Fruit fly (Drosophila melanogaster): Measurements from ENCODE around the gene CG43317.

CG43317 gene

DNA sequence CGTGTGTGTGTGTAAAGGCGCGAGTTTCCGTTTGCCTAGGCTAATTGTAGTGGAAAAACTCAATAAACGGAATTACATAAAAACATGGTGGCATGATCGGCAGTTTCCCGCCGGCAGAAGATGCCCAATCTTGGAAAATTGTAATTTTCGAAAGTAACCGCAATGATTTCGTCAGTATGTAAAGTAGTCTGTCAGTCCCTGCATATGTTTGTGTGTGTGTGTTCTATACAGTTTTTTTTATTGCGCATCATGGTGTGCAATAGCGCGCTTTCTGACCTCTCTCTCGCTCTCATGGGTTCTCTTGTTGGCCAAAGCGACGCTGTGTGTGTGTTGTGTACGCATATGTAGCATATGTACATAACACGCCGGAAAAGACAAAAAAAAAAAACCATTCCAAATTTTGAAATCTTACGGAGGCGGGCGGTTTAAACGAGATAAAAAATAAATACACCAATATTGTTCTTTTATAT lies 39.9 kb downstream of the CG43317 start (continued):
- TF ChIP-seq ssp (GFP tag; IDR thresholded peaks at IDR 0.05) (no peak), Dref (GFP tag; IDR thresholded peaks at IDR 0.05) (no peak), ap (GFP tag; IDR thresholded peaks at IDR 0.05) (no peak), CG17385 (GFP tag; optimal IDR thresholded peaks at IDR 0.05) (peak; percentile 18), bsh (GFP tag; optimal IDR thresholded peaks at IDR 0.05) (peak in 1 of 2 experiments; percentile 25), fd64A (GFP tag; optimal IDR thresholded peaks at IDR 0.05) (no peak), gro (GFP tag; optimal IDR thresholded peaks at IDR 0.05) (peak; percentile 55), caup (GFP tag; optimal IDR thresholded peaks at IDR 0.05; ENCODE audit: severe bottlenecking) (peak; percentile 45), Hand (GFP tag; optimal IDR thresholded peaks at IDR 0.05) (no peak), CG31224 (GFP tag; IDR thresholded peaks at IDR 0.05) (no peak), CG16779 (GFP tag; IDR thresholded peaks at IDR 0.05) (no peak), Sry-β (GFP tag; optimal IDR thresholded peaks at IDR 0.05) (no peak), Rfx (GFP tag; IDR thresholded peaks at IDR 0.05) (peak; percentile 68), amos (GFP tag; IDR thresholded peaks at IDR 0.05; ENCODE audit: partially characterized antibody) (no peak), gsb-n (tag; optimal IDR thresholded peaks at IDR 0.05) (no peak), kah (GFP tag; optimal IDR thresholded peaks at IDR 0.05) (peak; percentile 37), CG10209 (GFP tag; optimal IDR thresholded peaks at IDR 0.05) (no peak), CG8924 (tag; optimal IDR thresholded peaks at IDR 0.05) (peak; percentile 45), hb (GFP tag; IDR thresholded peaks at IDR 0.05; ENCODE audit: partially characterized antibody) (no peak), Ssrp (tag; optimal IDR thresholded peaks at IDR 0.05) (no peak), al (GFP tag; IDR thresholded peaks at IDR 0.05) (no peak), dimm (GFP tag; IDR thresholded peaks at IDR 0.05) (no peak), pfk (GFP tag; optimal IDR thresholded peaks at IDR 0.05) (peak; percentile 55), Aef1 (GFP tag; IDR thresholded peaks at IDR 0.05) (peak; percentile 45; the same call in 1 of the 3 replicates), Dip3 (GFP tag; optimal IDR thresholded peaks at IDR 0.05) (no peak), sens-2 (GFP tag; IDR thresholded peaks at IDR 0.05) (no peak), H15 (GFP tag; IDR thresholded peaks at IDR 0.05) (no peak), CG18011 (GFP tag; optimal IDR thresholded peaks at IDR 0.05) (no peak), Usf (GFP tag; optimal IDR thresholded peaks at IDR 0.05) (no peak), CG11695 (GFP tag; IDR thresholded peaks at IDR 0.05) (0 out of 3 replicates have a peak, but pooled peaks have one; percentile 56), oc (tag; optimal IDR thresholded peaks at IDR 0.05) (no peak), CG16815 (GFP tag; optimal IDR thresholded peaks at IDR 0.05) (no peak), CkIIα-i1 (GFP tag; IDR thresholded peaks at IDR 0.05) (no peak), crc (GFP tag; optimal IDR thresholded peaks at IDR 0.05) (no peak), CG31365 (tag; optimal IDR thresholded peaks at IDR 0.05) (no peak), slbo (GFP tag; IDR thresholded peaks at IDR 0.05) (peak; percentile 27; the same call in 1 of the 2 replicates), CG7372 (GFP tag; IDR thresholded peaks at IDR 0.05) (no peak), dpn (GFP tag; optimal IDR thresholded peaks at IDR 0.05) (peak in 1 of 2 experiments; percentile 16), mld (GFP tag; IDR thresholded peaks at IDR 0.05; ENCODE audit: partially characterized antibody) (no peak), pan (optimal IDR thresholded peaks at IDR 0.05) (no peak), pan (GFP tag; optimal IDR thresholded peaks at IDR 0.05 in 1 of 2, IDR thresholded peaks at IDR 0.05 in 1 of 2) (no peak), CG32532 (GFP tag; IDR thresholded peaks at IDR 0.05) (no peak), zen (tag; optimal IDR thresholded peaks at IDR 0.05) (peak; percentile 3), Elba2 (GFP tag; optimal IDR thresholded peaks at IDR 0.05) (no peak), nom (GFP tag; optimal IDR thresholded peaks at IDR 0.05) (peak; percentile 53), Oli (tag; optimal IDR thresholded peaks at IDR 0.05) (no peak), Poxn (GFP tag; IDR thresholded peaks at IDR 0.05) (no peak), lab (GFP tag; optimal IDR thresholded peaks at IDR 0.05) (peak; percentile 69), bcd (GFP tag; optimal IDR thresholded peaks at IDR 0.05) (peak; percentile 14), Jarid2 (GFP tag; optimal IDR thresholded peaks at IDR 0.05) (no peak), CG6765 (GFP tag; optimal IDR thresholded peaks at IDR 0.05) (no peak)

All from whole organism, embryonic.